Fruit fly (Drosophila melanogaster) whole organism, prepupa: ENCODE data around the gene CG33702.

Experiments
- Blimp-1 ChIP-seq: fragments of 200-800 bp; sonication (Bioruptor generic); optimal IDR thresholded peaks from 3 replicates; lab custom pipeline; 2017; ENCODE audit warnings: missing biosample characterization, missing genetic modification characterization, mild to moderate bottlenecking, moderate library complexity, missing genetic modification reagents
- CG10631 ChIP-seq: fragments of 200-800 bp; sonication (Bioruptor generic); optimal IDR thresholded peaks from 2 replicates; lab custom pipeline; 2016; ENCODE audit warnings: missing biosample characterization, missing genetic modification characterization
- CG11762 ChIP-seq: fragments of 200-800 bp; sonication (Bioruptor generic); optimal IDR thresholded peaks from 3 replicates; lab custom pipeline; 2016; ENCODE audit warnings: missing biosample characterization, missing genetic modification characterization; ENCODE audit not compliant: insufficient read depth
- CG11902 ChIP-seq: fragments of 200-800 bp; sonication (Bioruptor generic); optimal IDR thresholded peaks from 3 replicates; lab custom pipeline; 2016; ENCODE audit warnings: missing biosample characterization, missing genetic modification characterization
- CG15336 ChIP-seq: fragments of 200-800 bp; sonication (Bioruptor generic); IDR thresholded peaks from 2 replicates; pipeline ENCODE4 v1.3.6; 2022; ENCODE audit warnings: missing biosample characterization, missing genetic modification characterization
- CG1621 ChIP-seq: fragments of 200-800 bp; sonication (Bioruptor generic); optimal IDR thresholded peaks from 3 replicates; lab custom pipeline; 2018; ENCODE audit warnings: missing biosample characterization, mild to moderate bottlenecking, missing genetic modification characterization
- CG16779 ChIP-seq: fragments of 200-800 bp; sonication (Bioruptor generic); optimal IDR thresholded peaks from 3 replicates; lab custom pipeline; 2017; ENCODE audit warnings: missing biosample characterization, mild to moderate bottlenecking, missing genetic modification characterization
- CG3032 ChIP-seq: fragments of 200-800 bp; optimal IDR thresholded peaks from 2 replicates; lab custom pipeline; 2019; ENCODE audit warnings: missing biosample characterization, mild to moderate bottlenecking, missing genetic modification characterization, moderate library complexity
- CG31627 ChIP-seq: fragments of 200-800 bp; sonication (Bioruptor generic); optimal IDR thresholded peaks from 3 replicates; lab custom pipeline; 2016; ENCODE audit warnings: missing biosample characterization, missing genetic modification characterization
- CG7368 ChIP-seq: fragments of 200-800 bp; sonication (Bioruptor generic); optimal IDR thresholded peaks from 3 replicates; lab custom pipeline; 2016; ENCODE audit warnings: missing biosample characterization, missing genetic modification characterization
- CG9139 ChIP-seq: fragments of 200-800 bp; sonication (Bioruptor generic); optimal IDR thresholded peaks from 3 replicates; lab custom pipeline; 2017; ENCODE audit warnings: missing biosample characterization, mild to moderate bottlenecking, missing genetic modification characterization
- Eip78C ChIP-seq: fragments of 200-800 bp; sonication (Bioruptor generic); peaks from one replicate; lab custom pipeline; 2016; ENCODE audit warnings: missing biosample characterization, missing genetic modification characterization
- Eip93F ChIP-seq: fragments of 200-800 bp; sonication (Bioruptor generic); optimal IDR thresholded peaks from 2 replicates; lab custom pipeline; 2016; ENCODE audit warnings: missing biosample characterization, mild to moderate bottlenecking, missing genetic modification characterization
- Lpt ChIP-seq: fragments of 200-800 bp; sonication (Bioruptor generic); optimal IDR thresholded peaks from 3 replicates; lab custom pipeline; 2016; ENCODE audit warnings: missing biosample characterization, missing genetic modification characterization
- OdsH ChIP-seq: fragments of 200-800 bp; sonication (Bioruptor generic); optimal IDR thresholded peaks from 3 replicates; lab custom pipeline; 2016; ENCODE audit warnings: missing biosample characterization, missing genetic modification characterization
- Smox ChIP-seq: fragments of 200-800 bp; sonication (Bioruptor generic); optimal IDR thresholded peaks from 3 replicates; lab custom pipeline; 2016; ENCODE audit warnings: missing biosample characterization, missing genetic modification characterization
- Sox14 ChIP-seq: fragments of 200-800 bp; sonication (Bioruptor generic); optimal IDR thresholded peaks from 3 replicates; lab custom pipeline; 2016; ENCODE audit warnings: missing biosample characterization, missing genetic modification characterization
- Sox15 ChIP-seq: fragments of 200-800 bp; sonication (Bioruptor generic); optimal IDR thresholded peaks from 3 replicates; lab custom pipeline; 2016; ENCODE audit warnings: missing biosample characterization, missing genetic modification characterization
- fd59A ChIP-seq: fragments of 200-800 bp; sonication (Bioruptor generic); optimal IDR thresholded peaks from 2 replicates; lab custom pipeline; 2017; ENCODE audit warnings: missing biosample characterization, mild to moderate bottlenecking, missing genetic modification characterization, missing genetic modification reagents
- fkh ChIP-seq: fragments of 200-800 bp; sonication (Bioruptor generic); optimal IDR thresholded peaks from 3 replicates; lab custom pipeline; 2017; ENCODE audit warnings: missing biosample characterization, mild to moderate bottlenecking, missing genetic modification characterization, moderate library complexity
- lz ChIP-seq: fragments of 200-800 bp; sonication (Bioruptor generic); optimal IDR thresholded peaks from 3 replicates; lab custom pipeline; 2016; ENCODE audit warnings: missing biosample characterization, missing genetic modification characterization
- net ChIP-seq: fragments of 200-800 bp; sonication (Bioruptor generic); optimal IDR thresholded peaks from 3 replicates; lab custom pipeline; 2016; ENCODE audit warnings: missing biosample characterization, missing genetic modification characterization
- salr ChIP-seq, 2 experiments: fragments of 200-800 bp; sonication (Bioruptor generic); optimal IDR thresholded peaks; 3 replicates each; lab custom pipeline; 2016 to 2018; ENCODE audit warnings: missing biosample characterization in 2 of 2, missing genetic modification characterization in 2 of 2, mild to moderate bottlenecking in 1 of 2
- spab ChIP-seq: fragments of 200-800 bp; sonication (Bioruptor generic); optimal IDR thresholded peaks from 2 replicates; lab custom pipeline; 2017; ENCODE audit warnings: missing biosample characterization, mild to moderate bottlenecking, missing genetic modification characterization, missing genetic modification reagents
- svp ChIP-seq: fragments of 200-800 bp; sonication (Bioruptor generic); peaks from one replicate; lab custom pipeline; 2016; ENCODE audit warnings: missing biosample characterization, missing genetic modification characterization
- vri ChIP-seq: fragments of 200-800 bp; sonication (Bioruptor generic); optimal IDR thresholded peaks from 3 replicates; lab custom pipeline; 2016; ENCODE audit warnings: missing biosample characterization, mild to moderate bottlenecking, missing genetic modification characterization

The CG33702 gene

DNA sequence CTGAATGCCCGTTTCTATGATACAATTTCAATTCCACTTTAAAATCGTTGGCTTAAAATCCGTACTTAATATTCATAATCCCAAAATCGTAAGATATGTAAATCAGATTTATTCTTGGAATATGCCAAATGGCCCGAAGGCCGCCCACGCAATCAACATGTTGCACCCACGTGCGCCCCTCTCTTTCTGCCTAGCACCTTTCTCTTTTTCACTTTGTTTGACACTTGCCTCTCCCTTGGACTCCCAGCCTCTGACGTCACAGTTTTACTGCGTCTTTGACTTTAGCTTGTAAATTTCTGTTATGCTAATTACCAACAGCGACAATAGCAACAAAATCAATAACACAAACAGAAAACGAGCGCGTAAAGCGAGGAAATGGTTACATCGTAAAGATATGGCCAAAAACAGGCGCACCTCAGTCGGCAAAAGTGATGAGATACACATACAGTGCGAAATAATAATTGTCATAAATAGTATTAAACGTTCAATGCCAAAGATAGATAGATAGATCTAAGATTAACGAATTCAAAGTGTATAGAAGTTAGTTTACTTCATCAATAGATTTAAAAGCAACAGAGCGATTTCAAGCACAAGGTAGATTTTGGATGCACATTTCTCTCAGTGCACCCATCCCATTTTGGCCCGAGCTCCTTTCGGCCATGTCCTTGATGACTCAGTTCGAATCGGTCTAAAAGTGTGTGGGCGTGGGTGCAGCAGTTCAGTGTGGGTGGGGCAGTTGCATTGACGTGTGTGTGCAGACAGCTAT, 9.5 kb downstream of the CG33702 start (continued):
- TF ChIP-seq CG7368 (GFP tag; lab: Kevin White, UChicago): peak; percentile 6
- TF ChIP-seq Eip93F (GFP tag; lab: Kevin White, UChicago): no peak
- peak; percentile 87 for TF ChIP-seq Eip78C (GFP tag; lab: Kevin White, UChicago)
- peak; percentile 23 for TF ChIP-seq spab
- TF ChIP-seq CG11762 (GFP tag; lab: Kevin White, UChicago): no peak
- TF ChIP-seq CG3032: no peak
- TF ChIP-seq CG31627: no peak
- TF ChIP-seq CG11902: no peak
- TF ChIP-seq Sox14 (GFP tag; lab: Kevin White, UChicago): no peak

DNA sequence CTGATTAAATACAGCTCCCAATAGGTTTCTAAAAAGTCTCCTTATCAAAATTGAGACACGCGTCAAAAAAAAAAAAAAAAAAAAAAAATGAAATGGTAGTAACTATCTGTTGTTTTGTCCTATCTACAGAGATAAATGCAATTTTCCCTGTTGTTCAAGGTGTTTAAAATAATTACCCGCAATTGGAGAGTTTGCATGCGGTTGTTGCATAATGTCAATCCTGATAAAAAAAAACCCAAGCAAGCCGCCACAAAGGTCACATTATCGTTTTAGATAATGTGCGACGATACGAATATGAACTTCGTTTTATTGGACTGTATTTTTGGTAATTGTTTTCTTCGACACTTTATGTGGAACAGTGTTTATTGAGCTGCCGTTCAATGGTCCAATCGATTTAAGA, 10.4 kb downstream of the CG33702 start:
- TF ChIP-seq Smox (no peak), Blimp-1 (GFP tag; lab: Kevin White, UChicago) (no peak), CG9139 (GFP tag; lab: Kevin White, UChicago) (no peak), vri (peak; percentile 39)

DNA sequence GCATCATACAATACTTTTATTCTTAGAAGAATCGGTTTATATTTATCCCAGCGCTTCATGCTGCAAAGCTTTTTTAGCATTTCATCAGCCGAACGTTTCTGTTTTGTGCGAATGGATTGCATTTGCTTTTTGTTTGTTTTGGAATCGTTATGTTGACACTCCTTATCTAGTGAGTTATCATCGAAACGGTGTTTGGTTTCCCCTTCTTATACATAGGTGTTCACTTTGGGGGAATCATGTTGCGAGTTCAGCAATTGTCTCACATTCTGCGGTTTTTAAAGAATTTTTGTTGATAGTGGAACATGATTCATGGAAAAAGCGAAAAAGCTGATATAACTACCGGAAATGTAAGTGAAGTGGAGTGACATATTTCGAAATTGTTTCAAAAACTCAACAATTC, 10.9 kb downstream of the CG33702 start:
- TF ChIP-seq fkh (GFP tag; lab: Kevin White, UChicago): peak; percentile 39
- TF ChIP-seq net (GFP tag; lab: Kevin White, UChicago): no peak
- no peak for TF ChIP-seq salr (GFP tag; optimal IDR thresholded peaks at IDR 0.05; lab: Kevin White, UChicago)
- TF ChIP-seq, all 60 proteins: peak for 1

DNA sequence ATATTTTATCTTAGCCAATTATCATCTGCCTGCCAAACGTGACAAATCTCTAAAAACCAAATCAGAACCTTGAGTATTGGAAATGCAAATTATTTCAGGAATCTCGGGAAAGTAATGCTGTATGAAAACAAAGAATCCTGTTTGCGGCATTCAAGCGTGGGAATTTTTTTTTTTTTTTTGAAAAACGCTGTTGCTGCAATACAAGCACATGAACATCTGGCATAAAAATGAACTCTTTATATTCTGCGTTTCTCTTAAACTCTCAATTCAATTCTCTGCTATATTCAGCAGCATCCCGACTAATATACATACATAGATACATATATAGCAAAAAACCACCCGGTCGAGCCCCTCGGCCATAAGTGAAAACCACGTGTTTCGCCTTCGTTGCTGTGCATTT, 11.9 kb downstream of the CG33702 start:
- TF ChIP-seq CG1621 (tag; lab: Kevin White, UChicago) (no peak), Eip78C (GFP tag; lab: Kevin White, UChicago) (peak; percentile 23)

DNA sequence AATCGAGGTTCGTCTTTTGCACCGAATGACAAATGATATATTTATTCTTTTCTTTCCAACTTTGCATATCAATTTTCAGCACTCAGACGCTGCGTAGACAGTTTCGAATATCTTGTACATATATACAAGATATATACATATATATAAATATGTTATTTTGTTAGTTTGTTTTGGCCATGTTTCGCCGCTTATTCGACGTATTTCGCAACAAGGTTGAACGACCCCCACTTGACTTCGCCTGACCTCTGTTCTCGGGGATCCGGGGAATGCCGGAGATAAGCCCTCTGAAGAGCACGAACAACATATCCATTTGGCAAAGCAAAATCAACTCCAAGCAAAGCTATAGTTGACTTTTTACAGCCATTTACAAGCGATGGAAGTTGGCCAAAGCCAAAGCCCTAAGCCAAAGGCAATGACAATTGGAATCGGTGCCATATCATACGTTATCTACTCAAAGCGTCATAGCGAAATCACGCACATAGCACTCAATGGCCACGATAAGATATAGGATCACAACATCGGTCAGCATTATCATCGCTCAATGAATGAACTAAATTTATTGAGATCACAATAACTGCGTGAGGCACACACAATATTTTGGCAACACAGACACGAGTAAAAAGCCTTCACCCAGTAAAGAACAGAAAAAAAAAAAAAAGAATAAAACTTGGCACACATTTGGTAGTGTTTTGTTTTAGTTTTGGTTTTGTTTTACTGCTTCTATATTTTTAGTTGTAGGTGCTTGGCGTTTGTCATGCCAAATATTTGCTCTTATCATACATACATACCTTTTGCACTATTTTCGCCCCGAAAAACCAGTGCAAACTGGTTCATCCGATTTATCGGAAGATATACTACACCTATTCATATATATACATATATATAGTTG, 13.0 kb downstream of the CG33702 start:
- TF ChIP-seq vri: peak; percentile 13
- TF ChIP-seq Sox15 (GFP tag; lab: Kevin White, UChicago): no peak
- no peak for TF ChIP-seq CG3032
- peak; percentile 82 for TF ChIP-seq svp (GFP tag; lab: Kevin White, UChicago)
- TF ChIP-seq, all 60 proteins: peak for 2

DNA sequence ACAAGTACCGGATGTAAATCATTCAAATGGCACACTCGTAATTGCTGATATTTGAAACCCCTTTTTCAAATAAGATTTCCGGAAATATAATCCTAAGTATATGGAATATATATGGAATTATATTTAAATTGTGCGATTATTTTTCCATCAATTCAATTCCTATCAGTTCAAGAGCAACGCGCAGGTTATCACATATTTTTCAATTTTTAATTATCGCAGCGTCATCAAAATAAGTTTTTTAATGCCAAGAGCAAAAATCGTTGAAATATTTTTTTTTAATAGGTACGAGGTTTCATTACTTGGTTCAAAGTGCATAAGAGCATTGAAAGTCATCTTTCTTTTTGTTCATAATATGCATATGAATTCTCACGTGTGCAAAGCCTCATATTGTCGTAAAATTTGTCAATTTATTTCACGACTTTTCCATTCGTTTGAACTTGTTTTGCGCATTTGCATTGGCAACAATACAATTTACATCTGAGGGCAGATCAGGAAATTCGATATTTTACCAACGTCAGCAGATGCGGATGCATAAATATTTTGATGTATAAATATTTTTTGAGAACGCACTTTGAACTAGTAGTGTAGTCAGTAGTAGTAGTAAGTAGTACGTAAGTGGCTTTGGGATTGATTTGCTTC, 15.1 kb downstream of the CG33702 start:
- no peak for TF ChIP-seq CG10631 (GFP tag; lab: Kevin White, UChicago)
- peak; percentile 90 for TF ChIP-seq svp (GFP tag; lab: Kevin White, UChicago)

DNA sequence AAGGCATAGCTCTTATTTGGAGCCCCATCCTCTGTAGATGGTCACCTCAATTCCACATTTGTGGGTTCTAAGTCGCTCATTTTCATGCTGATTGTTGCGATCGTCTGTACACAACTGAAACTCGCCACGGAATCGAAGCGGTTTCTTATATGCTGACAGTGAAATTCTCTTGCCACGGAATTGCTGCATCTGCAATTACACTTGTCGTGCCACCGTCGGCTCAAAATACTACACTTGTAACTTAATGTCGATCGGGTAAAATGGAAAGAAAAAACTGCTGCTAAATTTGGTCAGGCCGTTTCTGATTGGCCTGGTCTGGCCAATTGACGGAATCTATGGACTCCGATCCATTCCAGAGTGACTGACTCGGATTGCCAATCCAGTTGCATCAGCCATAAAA, 16.0 kb downstream of the CG33702 start:
- no peak for TF ChIP-seq fd59A (GFP tag; lab: Kevin White, UChicago)
- no peak for TF ChIP-seq OdsH (GFP tag; lab: Kevin White, UChicago)
- TF ChIP-seq Lpt (GFP tag; lab: Kevin White, UChicago): no peak
- no peak for TF ChIP-seq CG16779 (tag; lab: Kevin White, UChicago)
- no peak for TF ChIP-seq lz (GFP tag; lab: Kevin White, UChicago)
- TF ChIP-seq CG15336 (GFP tag; lab: Robert Waterston, UW): no peak
- no peak for TF ChIP-seq CG11902
